Worm (Caenorhabditis elegans) whole organism, young adult: Measurements from ENCODE around the gene C16A11.7.

Experiments used
- B0336.3 ChIP-seq: fragments of 200-800 bp; sonication (Bioruptor generic); IDR thresholded peaks from 2 replicates; pipeline ENCODE4 v1.3.6; 2022; ENCODE audit warnings: missing genetic modification characterization, missing compliant biosample characterization
- C06A6.2 ChIP-seq: fragments of 200-800 bp; sonication (Bioruptor generic); conservative IDR thresholded peaks from 2 replicates; pipeline ENCODE4 v1.3.6; 2022; ENCODE audit warnings: missing genetic modification characterization, missing compliant biosample characterization
- D2030.7 ChIP-seq: fragments of 200-800 bp; sonication (Bioruptor generic); IDR thresholded peaks from 2 replicates; pipeline ENCODE4 v1.3.6; 2022; ENCODE audit warnings: missing genetic modification reagents, missing genetic modification characterization, missing compliant biosample characterization
- F23B12.7 ChIP-seq: sonication (generic microtip); optimal IDR thresholded peaks from 2 replicates; lab custom pipeline; 2017; ENCODE audit warnings: missing genetic modification characterization, mild to moderate bottlenecking, missing compliant biosample characterization, antibody characterized with exemption, moderate library complexity; ENCODE audit not compliant: insufficient read depth
- F37B4.10 ChIP-seq: fragments of 200-800 bp; sonication (Bioruptor generic); IDR thresholded peaks from 2 replicates; pipeline ENCODE4 v1.3.6; 2022; ENCODE audit warnings: missing genetic modification characterization, missing compliant biosample characterization
- F39B2.1 ChIP-seq: fragments of 200-800 bp; sonication (Bioruptor generic); IDR thresholded peaks from 2 replicates; pipeline ENCODE4 v1.3.6; 2022; ENCODE audit warnings: missing genetic modification reagents, missing genetic modification characterization, missing compliant biosample characterization
- F49E8.2 ChIP-seq: sonication (generic microtip); optimal IDR thresholded peaks from 3 replicates; lab custom pipeline; 2017; ENCODE audit warnings: missing genetic modification characterization, mild to moderate bottlenecking, missing compliant biosample characterization, antibody characterized with exemption, moderate library complexity; ENCODE audit not compliant: insufficient read depth
- F52B5.7 ChIP-seq: sonication (generic microtip); optimal IDR thresholded peaks from 2 replicates; lab custom pipeline; 2016; ENCODE audit warnings: mild to moderate bottlenecking, missing genetic modification characterization, missing compliant biosample characterization
- F55B11.4 ChIP-seq: sonication (generic microtip); optimal IDR thresholded peaks from 2 replicates; lab custom pipeline; 2016; ENCODE audit warnings: missing compliant biosample characterization, missing genetic modification characterization, borderline replicate concordance; ENCODE audit not compliant: insufficient read depth
- F57C9.4 ChIP-seq: sonication (generic microtip); optimal IDR thresholded peaks from 2 replicates; lab custom pipeline; 2017; ENCODE audit warnings: mild to moderate bottlenecking, missing genetic modification characterization, missing compliant biosample characterization
- Y53G8AR.9 ChIP-seq: fragments of 200-800 bp; sonication (Bioruptor generic); conservative IDR thresholded peaks from 2 replicates; pipeline ENCODE4 v1.3.6; 2022; ENCODE audit warnings: missing genetic modification reagents, missing genetic modification characterization, missing compliant biosample characterization
- aptf-3 ChIP-seq: fragments of 200-800 bp; sonication (Bioruptor generic); IDR thresholded peaks from 2 replicates; pipeline ENCODE4 v1.3.6; 2022; ENCODE audit warnings: missing genetic modification characterization, missing compliant biosample characterization
- atf-7 ChIP-seq: sonication (generic microtip); optimal IDR thresholded peaks from 2 replicates; lab custom pipeline; 2017; ENCODE audit warnings: mild to moderate bottlenecking, missing genetic modification characterization, missing compliant biosample characterization
- bed-2 ChIP-seq: fragments of 200-800 bp; sonication (Bioruptor generic); IDR thresholded peaks from 2 replicates; pipeline ENCODE4 v1.3.6; 2022; ENCODE audit warnings: missing genetic modification reagents, missing genetic modification characterization, missing compliant biosample characterization
- ccch-3 ChIP-seq: fragments of 200-800 bp; sonication (Bioruptor generic); optimal IDR thresholded peaks from 2 replicates; lab custom pipeline; 2018; ENCODE audit warnings: mild to moderate bottlenecking, missing genetic modification characterization, missing compliant biosample characterization
- ceh-79 ChIP-seq: sonication (generic microtip); optimal IDR thresholded peaks from 2 replicates; lab custom pipeline; 2017; ENCODE audit warnings: mild to moderate bottlenecking, missing genetic modification characterization, missing compliant biosample characterization
- ceh-91 ChIP-seq: fragments of 200-800 bp; sonication (Bioruptor generic); IDR thresholded peaks from 2 replicates; pipeline ENCODE4 v1.3.6; 2022; ENCODE audit warnings: missing genetic modification reagents, missing genetic modification characterization, missing compliant biosample characterization
- chd-7 ChIP-seq: sonication (generic microtip); optimal IDR thresholded peaks from 2 replicates; lab custom pipeline; 2016; ENCODE audit warnings: mild to moderate bottlenecking, missing genetic modification characterization, moderate library complexity, missing compliant biosample characterization
- die-1 ChIP-seq: sonication (generic microtip); optimal IDR thresholded peaks from 2 replicates; lab custom pipeline; 2016; ENCODE audit warnings: missing genotype, mild to moderate bottlenecking, missing genetic modification characterization, missing compliant biosample characterization
- dpff-1 ChIP-seq: sonication (generic microtip); optimal IDR thresholded peaks from 2 replicates; lab custom pipeline; 2017; ENCODE audit warnings: mild to moderate bottlenecking, missing genetic modification characterization, missing compliant biosample characterization
- egrh-3 ChIP-seq: fragments of 200-800 bp; sonication (Bioruptor generic); IDR thresholded peaks from 2 replicates; pipeline ENCODE4 v1.3.6; 2022; ENCODE audit warnings: missing genetic modification reagents, missing genetic modification characterization, missing compliant biosample characterization
- hlh-26 ChIP-seq: fragments of 200-800 bp; sonication (Bioruptor generic); conservative IDR thresholded peaks from 2 replicates; pipeline ENCODE4 v1.3.6; 2022; ENCODE audit warnings: missing genetic modification reagents, missing genetic modification characterization, missing compliant biosample characterization
- hmg-1.2 ChIP-seq: fragments of 200-800 bp; sonication (Bioruptor generic); IDR thresholded peaks from 2 replicates; pipeline ENCODE4 v1.3.6; 2022; ENCODE audit warnings: missing genetic modification reagents, missing genetic modification characterization, missing compliant biosample characterization
- lag-1 ChIP-seq: fragments of 200-800 bp; sonication (Bioruptor generic); IDR thresholded peaks from 2 replicates; pipeline ENCODE4 v1.3.6; 2022; ENCODE audit warnings: missing genetic modification reagents, missing genetic modification characterization, missing compliant biosample characterization
- let-526 ChIP-seq: fragments of 200-800 bp; sonication (Bioruptor generic); IDR thresholded peaks from 2 replicates; pipeline ENCODE4 v1.3.6; 2022; ENCODE audit warnings: missing genetic modification reagents, missing genetic modification characterization, missing compliant biosample characterization
- lin-35 ChIP-seq, 3 experiments: fragments of 150-350 bp in 2 of 3; sonication (generic microtip) in 1 of 3; optimal IDR thresholded peaks; 2 replicates each; lab custom pipeline; 2014 to 2018; ENCODE audit warnings: missing biosample characterization in 3 of 3, missing genetic modification characterization in 3 of 3, missing genetic modification reagents in 3 of 3
- lin-40 ChIP-seq: sonication (generic microtip); optimal IDR thresholded peaks from 2 replicates; lab custom pipeline; 2016; ENCODE audit warnings: missing genetic modification characterization, mild to moderate bottlenecking, missing compliant biosample characterization, missing genotype, missing genetic modification reagents
- madf-6 ChIP-seq: fragments of 200-800 bp; sonication (Bioruptor generic); IDR thresholded peaks from 2 replicates; pipeline ENCODE4 v1.3.6; 2022; ENCODE audit warnings: missing genetic modification reagents, missing genetic modification characterization, missing compliant biosample characterization
- mcd-1 ChIP-seq: fragments of 200-800 bp; sonication (Bioruptor generic); IDR thresholded peaks from 2 replicates; pipeline ENCODE4 v1.3.6; 2022; ENCODE audit warnings: missing genetic modification reagents, missing genetic modification characterization, missing compliant biosample characterization
- mel-28 ChIP-seq: sonication (generic microtip); optimal IDR thresholded peaks from 2 replicates; lab custom pipeline; 2016; ENCODE audit warnings: borderline replicate concordance, mild to moderate bottlenecking, missing genetic modification characterization, missing compliant biosample characterization
- mxl-1 ChIP-seq: sonication (generic microtip); optimal IDR thresholded peaks from 2 replicates; lab custom pipeline; 2016; ENCODE audit warnings: missing genetic modification characterization, missing compliant biosample characterization
- nfya-1 ChIP-seq: sonication (generic microtip); optimal IDR thresholded peaks from 2 replicates; lab custom pipeline; 2017; ENCODE audit warnings: antibody characterized with exemption, missing compliant biosample characterization, missing genetic modification characterization, borderline replicate concordance; ENCODE audit not compliant: insufficient read depth
- nfya-2 ChIP-seq: fragments of 200-800 bp; sonication (Bioruptor generic); IDR thresholded peaks from 2 replicates; pipeline ENCODE4 v1.3.6; 2022; ENCODE audit warnings: missing genetic modification reagents, missing genetic modification characterization, missing compliant biosample characterization
- nhr-120 ChIP-seq: fragments of 200-800 bp; sonication (Bioruptor generic); IDR thresholded peaks from 2 replicates; pipeline ENCODE4 v1.3.6; 2022; ENCODE audit warnings: missing genetic modification characterization, missing compliant biosample characterization
- nhr-179 ChIP-seq: sonication (generic microtip); optimal IDR thresholded peaks from 2 replicates; lab custom pipeline; 2016; ENCODE audit warnings: mild to moderate bottlenecking, missing genetic modification characterization, missing compliant biosample characterization
- nhr-27 ChIP-seq: fragments of 200-800 bp; sonication (Bioruptor generic); optimal IDR thresholded peaks from 2 replicates; lab custom pipeline; 2018; ENCODE audit warnings: mild to moderate bottlenecking, missing genetic modification characterization, moderate library complexity, missing compliant biosample characterization
- pbrm-1 ChIP-seq: fragments of 200-800 bp; sonication (Bioruptor generic); IDR thresholded peaks from 2 replicates; pipeline ENCODE4 v1.3.6; 2022; ENCODE audit warnings: missing genetic modification reagents, missing genetic modification characterization, missing compliant biosample characterization
- pha-4 ChIP-seq: fragments of 150-350 bp; sonication (generic microtip); optimal IDR thresholded peaks from 2 replicates; lab custom pipeline; 2014; ENCODE audit warnings: missing biosample characterization, missing genetic modification reagents, missing genetic modification characterization
- rpc-1 ChIP-seq, 2 experiments: fragments of 150-350 bp in 1 of 2; sonication (generic microtip) in 1 of 2; optimal IDR thresholded peaks; 2 replicates each; lab custom pipeline; 2014 to 2018; ENCODE audit warnings: missing biosample characterization in 1 of 2, missing genetic modification characterization in 1 of 2, missing genetic modification reagents in 1 of 2, missing genotype in 1 of 2
- snpc-1.3 ChIP-seq: sonication (generic microtip); optimal IDR thresholded peaks from 2 replicates; lab custom pipeline; 2017; ENCODE audit warnings: missing genetic modification characterization, mild to moderate bottlenecking, missing compliant biosample characterization, antibody characterized with exemption, moderate library complexity, missing genotype, missing genetic modification reagents; ENCODE audit not compliant: insufficient read depth
- sptf-2 ChIP-seq: fragments of 200-800 bp; sonication (Bioruptor generic); optimal IDR thresholded peaks from 2 replicates; lab custom pipeline; 2018; ENCODE audit warnings: mild to moderate bottlenecking, missing genetic modification characterization, missing compliant biosample characterization
- unc-62 ChIP-seq: fragments of 150-350 bp; optimal IDR thresholded peaks from 2 replicates; lab custom pipeline; 2014; ENCODE audit warnings: missing biosample characterization, missing genetic modification reagents, missing genetic modification characterization
- ztf-25 ChIP-seq: fragments of 200-800 bp; sonication (Bioruptor generic); IDR thresholded peaks from 2 replicates; pipeline ENCODE4 v1.3.6; 2022; ENCODE audit warnings: missing genetic modification reagents, missing genetic modification characterization, missing compliant biosample characterization
- ztf-6 ChIP-seq: fragments of 200-800 bp; sonication (Bioruptor generic); IDR thresholded peaks from 2 replicates; pipeline ENCODE4 v1.3.6; 2022; ENCODE audit warnings: missing genetic modification reagents, missing genetic modification characterization, missing compliant biosample characterization

Gene C16A11.7

ce11 chrII:4299227-4299703, 42.5 kb upstream of the C16A11.7 start, which contains the start of gene sco-1 (continued):
- no peak for TF ChIP-seq F37B4.10 (GFP tag; lab: Robert Waterston, UW)
- peak; percentile 95 for TF ChIP-seq bed-2
- TF ChIP-seq B0336.3 = peak; percentile 89
- TF ChIP-seq F23B12.7 (tag; lab: Kevin White, UChicago) = peak; percentile 72
- TF ChIP-seq atf-7 (tag; lab: Kevin White, UChicago) = peak; percentile 78
- TF ChIP-seq nfya-2 (GFP tag; lab: Robert Waterston, UW) = no peak
- no peak for TF ChIP-seq rpc-1 (optimal IDR thresholded peaks at IDR 0.05; lab: Kevin White, UChicago)
- TF ChIP-seq rpc-1 (tag; optimal IDR thresholded peaks at IDR 0.05; lab: Kevin White, UChicago) = no peak
- TF ChIP-seq F39B2.1 (GFP tag; lab: Robert Waterston, UW) = no peak
- no peak for TF ChIP-seq dpff-1 (tag; lab: Kevin White, UChicago)
- TF ChIP-seq let-526 (GFP tag; lab: Robert Waterston, UW) = peak; percentile 88
- peak; percentile 68 for TF ChIP-seq hmg-1.2 (GFP tag; lab: Robert Waterston, UW)
- peak; percentile 53 for TF ChIP-seq sptf-2
- no peak for TF ChIP-seq aptf-3 (GFP tag; lab: Robert Waterston, UW)
- TF ChIP-seq nfya-1 (tag; lab: Kevin White, UChicago) = no peak
- TF ChIP-seq ceh-79 (tag; lab: Kevin White, UChicago) = no peak
- TF ChIP-seq mel-28 (tag; lab: Kevin White, UChicago) = no peak
- TF ChIP-seq ccch-3 = peak; percentile 55
- TF ChIP-seq Y53G8AR.9 (GFP tag; lab: Robert Waterston, UW) = peak; percentile 94
- no peak for TF ChIP-seq unc-62 (GFP tag; lab: Kevin White, UChicago)
- TF ChIP-seq nhr-120 = no peak
- TF ChIP-seq C06A6.2 (GFP tag; lab: Robert Waterston, UW) = peak; percentile 83
- TF ChIP-seq ztf-6 (GFP tag; lab: Robert Waterston, UW) = peak; percentile 90; the same call in 1 of the 2 replicates
- no peak for TF ChIP-seq hlh-26 (GFP tag; lab: Robert Waterston, UW)
- TF ChIP-seq F49E8.2 = peak; percentile 1
- no peak for TF ChIP-seq F55B11.4 (tag; lab: Kevin White, UChicago)
- TF ChIP-seq mcd-1 (GFP tag; lab: Robert Waterston, UW) = peak; percentile 91
- TF ChIP-seq lin-35 (GFP tag; optimal IDR thresholded peaks at IDR 0.05; lab: Kevin White, UChicago) = peak; percentile 19 to 88 (median 28)
- TF ChIP-seq D2030.7 = peak; percentile 87
- no peak for TF ChIP-seq lag-1 (GFP tag; lab: Robert Waterston, UW)
- TF ChIP-seq ztf-25 (GFP tag; lab: Robert Waterston, UW) = peak; percentile 84
- TF ChIP-seq die-1 (tag; lab: Kevin White, UChicago) = no peak
- TF ChIP-seq madf-6 (GFP tag; lab: Robert Waterston, UW) = peak; percentile 92
- peak; percentile 89 for TF ChIP-seq pbrm-1 (GFP tag; lab: Robert Waterston, UW)
- peak; percentile 56 for TF ChIP-seq chd-7 (tag; lab: Kevin White, UChicago)
- no peak for TF ChIP-seq nhr-27
- TF ChIP-seq egrh-3 (GFP tag; lab: Robert Waterston, UW) = peak; percentile 60
- TF ChIP-seq pha-4 (tag; lab: Kevin White, UChicago) = peak; percentile 96
- TF ChIP-seq F52B5.7 (tag; lab: Kevin White, UChicago) = no peak
- TF ChIP-seq lin-40 (tag; lab: Kevin White, UChicago) = peak; percentile 93
- TF ChIP-seq ceh-91 (GFP tag; lab: Robert Waterston, UW) = peak; percentile 91
- TF ChIP-seq snpc-1.3 = peak; percentile 78
- TF ChIP-seq F57C9.4 = no peak
- no peak for TF ChIP-seq nhr-179
- TF ChIP-seq mxl-1 = no peak
